Fruit fly (Drosophila melanogaster): ENCODE measurements around the gene Kul.

Kul gene

DNA sequence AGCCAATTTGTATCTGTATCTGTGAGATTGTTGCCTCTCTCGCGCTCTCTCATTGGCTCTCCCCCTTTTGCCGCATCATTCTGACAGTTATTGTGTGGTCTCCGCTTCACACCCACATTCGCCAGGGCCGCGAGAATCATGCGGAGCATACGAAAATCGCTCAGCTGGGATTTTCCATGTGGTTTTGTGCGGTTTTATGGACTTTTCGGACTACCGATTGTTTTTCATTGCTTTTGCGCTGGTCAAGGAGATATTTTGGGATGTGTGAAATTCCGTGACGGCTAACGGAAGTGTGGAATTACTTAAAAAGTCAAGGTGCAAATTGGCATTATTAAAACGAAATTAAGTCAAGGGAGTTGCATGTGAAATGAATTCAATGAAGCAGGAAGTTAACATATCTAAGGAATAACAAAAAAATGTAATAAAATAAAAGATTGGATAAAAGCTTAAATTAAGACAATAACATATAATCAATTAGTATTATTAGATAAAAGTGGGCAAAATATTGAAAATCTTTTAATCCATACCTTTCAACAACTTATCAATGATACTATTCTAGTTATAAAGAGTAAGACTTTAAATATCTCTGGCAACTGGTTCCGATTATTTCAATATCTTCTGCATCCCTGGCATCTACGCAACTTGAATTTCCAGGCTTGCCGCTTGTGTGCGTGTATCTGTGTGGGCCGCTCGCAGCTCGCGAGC lies 46.6 kb downstream of the Kul start:
- no peak for TF ChIP-seq CG13204 (GFP tag; optimal IDR thresholded peaks at IDR 0.05)
- TF ChIP-seq rn (GFP tag; IDR thresholded peaks at IDR 0.05): no peak
- no peak for TF ChIP-seq gl (tag; optimal IDR thresholded peaks at IDR 0.05)
- no peak for TF ChIP-seq Pif1A (GFP tag; optimal IDR thresholded peaks at IDR 0.05)
- no peak for TF ChIP-seq CG32121 (GFP tag; IDR thresholded peaks at IDR 0.05)
- no peak for TF ChIP-seq CG17806 (tag; optimal IDR thresholded peaks at IDR 0.05)
- no peak for TF ChIP-seq D1 (tag; optimal IDR thresholded peaks at IDR 0.05)
- no peak for TF ChIP-seq Pif1B (GFP tag; optimal IDR thresholded peaks at IDR 0.05)
- no peak for TF ChIP-seq CG10348 (GFP tag; IDR thresholded peaks at IDR 0.05)
- TF ChIP-seq CG14655 (GFP tag; optimal IDR thresholded peaks at IDR 0.05): peak; percentile 73
- TF ChIP-seq CG12605 (GFP tag; IDR thresholded peaks at IDR 0.05): no peak
- TF ChIP-seq Snoo (tag; optimal IDR thresholded peaks at IDR 0.05): peak; percentile 23
- no peak for TF ChIP-seq CG34367 (tag; optimal IDR thresholded peaks at IDR 0.05)
- peak; percentile 67 for TF ChIP-seq CG8159 (tag; optimal IDR thresholded peaks at IDR 0.05)
- no peak for TF ChIP-seq EcR (GFP tag; optimal IDR thresholded peaks at IDR 0.05)
- peak; percentile 13 for TF ChIP-seq CG15710 (tag; optimal IDR thresholded peaks at IDR 0.05)
- TF ChIP-seq fd96Ca (GFP tag; IDR thresholded peaks at IDR 0.05): no peak
- TF ChIP-seq Ets98B (GFP tag; IDR thresholded peaks at IDR 0.05): 0 out of 2 replicates have a peak, but pooled peaks have one; percentile 37
- peak; percentile 32 for TF ChIP-seq CG8301 (tag; optimal IDR thresholded peaks at IDR 0.05)
- peak; percentile 35; the same call in 1 of the 3 replicates for TF ChIP-seq CG4496 (GFP tag; IDR thresholded peaks at IDR 0.05)
- peak; percentile 32 for TF ChIP-seq CG9948 (tag; optimal IDR thresholded peaks at IDR 0.05)

DNA sequence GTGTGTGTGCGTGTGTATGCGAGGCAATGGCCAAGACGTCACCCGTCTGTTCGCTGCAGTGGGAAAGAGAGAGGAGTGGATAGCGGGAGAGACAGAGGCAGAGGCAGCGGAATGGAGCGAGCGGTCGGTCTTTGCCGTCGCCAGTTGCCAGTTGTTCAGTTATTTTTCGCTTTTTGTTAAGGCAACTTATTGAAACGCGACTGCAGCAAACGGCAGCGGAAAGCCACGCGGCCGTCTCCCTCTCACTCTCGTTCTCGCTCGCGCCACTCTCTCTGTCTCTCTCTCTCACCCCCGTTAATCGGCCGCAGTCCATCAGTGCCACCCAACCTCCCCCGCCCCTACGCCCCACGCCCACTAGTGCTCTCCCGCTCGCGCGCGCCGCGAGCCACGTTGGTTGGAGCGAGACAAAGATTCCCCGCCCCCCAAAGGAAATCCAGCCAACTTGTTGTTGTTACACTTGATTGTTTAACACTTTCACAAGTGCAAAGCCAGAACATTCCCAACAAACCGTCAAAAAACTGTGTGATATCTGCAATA lies 47.2 kb downstream of the Kul start:
- TF ChIP-seq CG34367 (tag; optimal IDR thresholded peaks at IDR 0.05) (no peak), Pif1A (GFP tag; optimal IDR thresholded peaks at IDR 0.05) (no peak), CG9948 (tag; optimal IDR thresholded peaks at IDR 0.05) (no peak), Snoo (tag; optimal IDR thresholded peaks at IDR 0.05) (no peak), Ets98B (GFP tag; IDR thresholded peaks at IDR 0.05) (peak; percentile 70), Pif1B (GFP tag; optimal IDR thresholded peaks at IDR 0.05) (no peak), CG8159 (tag; optimal IDR thresholded peaks at IDR 0.05) (no peak), CG17806 (tag; optimal IDR thresholded peaks at IDR 0.05) (no peak), CG14655 (GFP tag; optimal IDR thresholded peaks at IDR 0.05) (no peak), CG32121 (GFP tag; IDR thresholded peaks at IDR 0.05) (peak; percentile 78), CG13204 (GFP tag; optimal IDR thresholded peaks at IDR 0.05) (peak; percentile 99), CG8301 (tag; optimal IDR thresholded peaks at IDR 0.05) (no peak), CG15710 (tag; optimal IDR thresholded peaks at IDR 0.05) (peak; percentile 19), rn (GFP tag; IDR thresholded peaks at IDR 0.05) (peak; percentile 33; the same call in 1 of the 2 replicates), CG4496 (GFP tag; IDR thresholded peaks at IDR 0.05) (no peak; the same call in 2 of the 3 replicates), CG12605 (GFP tag; IDR thresholded peaks at IDR 0.05) (peak; percentile 68), CG10348 (GFP tag; IDR thresholded peaks at IDR 0.05) (peak; percentile 54), D1 (tag; optimal IDR thresholded peaks at IDR 0.05) (no peak), fd96Ca (GFP tag; IDR thresholded peaks at IDR 0.05) (peak; percentile 51; the same call in 2 of the 3 replicates), gl (tag; optimal IDR thresholded peaks at IDR 0.05) (peak; percentile 41), EcR (GFP tag; optimal IDR thresholded peaks at IDR 0.05) (peak; percentile 84)

DNA sequence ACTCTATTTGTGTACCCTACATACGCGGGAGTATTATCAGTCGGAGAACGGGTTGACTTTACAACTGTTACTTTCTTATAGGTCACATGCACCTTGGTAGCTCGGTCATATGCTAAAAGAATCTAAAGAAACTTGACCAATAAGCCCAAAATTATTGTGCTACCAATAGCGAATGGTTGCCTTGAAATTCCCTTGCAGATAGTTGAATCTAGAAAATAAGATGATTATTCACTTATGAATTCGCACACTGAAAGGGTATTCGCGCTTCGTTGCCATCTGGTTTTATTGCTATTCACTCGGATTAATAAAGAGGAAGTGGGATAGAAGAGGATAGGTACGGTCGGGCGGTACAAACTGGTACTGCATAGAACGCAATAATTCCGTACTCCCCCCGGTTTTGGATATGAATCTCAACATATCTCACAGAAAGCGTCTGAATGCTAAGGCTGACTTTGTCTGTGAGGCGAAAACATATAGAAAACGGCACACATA lies 48.2 kb downstream of the Kul start:
- peak; percentile 67; the same call in 1 of the 2 replicates for TF ChIP-seq rn (GFP tag; IDR thresholded peaks at IDR 0.05)
- TF ChIP-seq CG8159 (tag; optimal IDR thresholded peaks at IDR 0.05): peak; percentile 83
- no peak for TF ChIP-seq EcR (GFP tag; optimal IDR thresholded peaks at IDR 0.05)
- TF ChIP-seq Pif1B (GFP tag; optimal IDR thresholded peaks at IDR 0.05): peak; percentile 70
- TF ChIP-seq D1 (tag; optimal IDR thresholded peaks at IDR 0.05): no peak
- peak; percentile 53 for TF ChIP-seq CG13204 (GFP tag; optimal IDR thresholded peaks at IDR 0.05)
- peak; percentile 84 for TF ChIP-seq CG14655 (GFP tag; optimal IDR thresholded peaks at IDR 0.05)
- TF ChIP-seq CG9948 (tag; optimal IDR thresholded peaks at IDR 0.05): peak; percentile 74
- peak; percentile 42 for TF ChIP-seq CG10348 (GFP tag; IDR thresholded peaks at IDR 0.05)
- TF ChIP-seq CG12605 (GFP tag; IDR thresholded peaks at IDR 0.05): no peak
- peak; percentile 50 for TF ChIP-seq gl (tag; optimal IDR thresholded peaks at IDR 0.05)
- TF ChIP-seq Snoo (tag; optimal IDR thresholded peaks at IDR 0.05): peak; percentile 4
- peak; percentile 43; the same call in 1 of the 2 replicates for TF ChIP-seq Ets98B (GFP tag; IDR thresholded peaks at IDR 0.05)
- peak; percentile 78 for TF ChIP-seq CG32121 (GFP tag; IDR thresholded peaks at IDR 0.05)
- TF ChIP-seq CG15710 (tag; optimal IDR thresholded peaks at IDR 0.05): peak; percentile 86
- peak; percentile 78; the same call in 2 of the 3 replicates for TF ChIP-seq CG4496 (GFP tag; IDR thresholded peaks at IDR 0.05)
- peak; percentile 68 for TF ChIP-seq CG17806 (tag; optimal IDR thresholded peaks at IDR 0.05)
- TF ChIP-seq CG34367 (tag; optimal IDR thresholded peaks at IDR 0.05): peak; percentile 78
- TF ChIP-seq Pif1A (GFP tag; optimal IDR thresholded peaks at IDR 0.05): peak; percentile 82
- peak; percentile 80 for TF ChIP-seq CG8301 (tag; optimal IDR thresholded peaks at IDR 0.05)
- TF ChIP-seq fd96Ca (GFP tag; IDR thresholded peaks at IDR 0.05): peak; percentile 86

DNA sequence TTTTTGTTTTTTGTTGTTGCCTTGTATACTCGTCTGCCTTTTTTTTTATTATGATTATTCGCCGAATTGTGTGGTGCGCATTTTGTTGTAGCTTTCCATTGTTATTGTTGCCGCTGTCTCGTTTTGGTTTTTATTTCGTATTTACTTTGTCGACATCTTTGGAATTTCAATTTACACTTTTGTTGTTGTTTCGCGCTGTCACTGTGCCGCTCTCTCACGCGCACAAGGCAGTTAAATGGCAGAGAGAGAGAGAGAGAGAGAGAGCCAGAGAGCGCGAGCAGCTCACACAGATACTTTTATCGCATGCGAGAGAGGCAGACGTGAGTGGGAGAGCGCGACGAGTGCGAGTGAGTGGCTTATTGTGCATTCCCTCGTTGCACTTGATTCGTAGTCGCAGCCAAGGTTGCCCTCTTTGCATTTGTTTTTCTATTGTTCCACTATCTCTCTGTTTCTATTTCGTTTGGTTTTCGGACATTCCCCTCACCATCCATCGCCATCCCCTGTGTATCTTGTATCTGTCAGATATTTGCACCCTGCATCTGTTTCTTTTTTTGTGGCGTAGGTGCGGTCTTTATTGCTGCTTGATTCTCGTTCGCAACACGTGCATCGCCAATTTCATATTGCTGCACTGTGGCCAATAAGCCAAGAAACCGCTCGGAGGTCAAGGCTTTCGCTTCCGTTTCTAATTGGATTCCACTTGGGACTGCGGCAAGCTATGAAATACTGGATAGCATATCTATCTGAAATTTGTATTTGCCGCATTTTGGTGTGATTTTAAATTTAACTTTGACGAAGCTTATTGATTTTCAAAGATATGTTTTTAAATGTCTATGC lies 48.9 kb downstream of the Kul start:
- TF ChIP-seq rn (GFP tag; IDR thresholded peaks at IDR 0.05) (no peak), Pif1B (GFP tag; optimal IDR thresholded peaks at IDR 0.05) (no peak), CG32121 (GFP tag; IDR thresholded peaks at IDR 0.05) (peak; percentile 26; the same call in 1 of the 2 replicates), Ets98B (GFP tag; IDR thresholded peaks at IDR 0.05) (peak; percentile 56; the same call in 1 of the 2 replicates), EcR (GFP tag; optimal IDR thresholded peaks at IDR 0.05) (peak; percentile 41), fd96Ca (GFP tag; IDR thresholded peaks at IDR 0.05) (peak; percentile 47; the same call in 2 of the 3 replicates), CG13204 (GFP tag; optimal IDR thresholded peaks at IDR 0.05) (peak; percentile 50), gl (tag; optimal IDR thresholded peaks at IDR 0.05) (peak; percentile 9)

Measured in whole organism, pupa.